5 worm cellular contexts compared by ENCODE assay signal in the genomic region with DNA sequence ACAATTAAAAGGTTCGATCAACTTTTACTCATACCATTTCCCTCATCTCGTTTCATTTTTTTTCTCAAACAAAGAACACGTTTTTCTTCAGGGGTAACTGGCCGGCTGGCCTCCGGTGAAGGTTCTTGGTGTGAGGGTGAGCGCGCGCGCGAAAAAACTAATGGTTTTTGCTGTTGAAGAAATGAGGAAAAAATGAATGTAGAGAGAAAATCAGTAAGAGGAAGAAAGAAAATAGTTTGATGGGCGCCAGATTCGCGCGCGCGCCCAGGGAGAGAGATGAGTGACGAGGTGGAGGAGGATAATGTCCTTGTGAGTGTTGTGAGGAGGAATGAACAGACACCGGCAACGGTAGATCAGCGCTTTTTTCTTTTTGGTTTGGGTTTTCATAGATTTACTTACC.
TF ChIP-seq lines count a peak whose summit lies in the region.

No protein-coding gene starts in this region.

TF ChIP-seq in whole organism, L1 larva, 84 proteins besides CTCF, POLR2A, EP300 and RAD21 (continues in another document):
- TF ChIP-seq hpl-2 (GFP tag; optimal IDR thresholded peaks at IDR 0.05; lab: Kevin White, UChicago) (no peak), snu-23 (GFP tag; optimal IDR thresholded peaks at IDR 0.05; lab: Kevin White, UChicago) (peak; percentile 33), zip-4 (GFP tag; optimal IDR thresholded peaks at IDR 0.05; lab: Kevin White, UChicago) (no peak), grh-1 (GFP tag; IDR thresholded peaks at IDR 0.05; lab: Robert Waterston, UW) (no peak), efl-1 (optimal IDR thresholded peaks at IDR 0.05; lab: Kevin White, UChicago) (no peak), efl-1 (GFP tag; optimal IDR thresholded peaks at IDR 0.05 in 1 of 2; lab: Kevin White, UChicago) (no peak), hlh-4 (tag; optimal IDR thresholded peaks at IDR 0.05; lab: Kevin White, UChicago) (no peak), unc-30 (tag; optimal IDR thresholded peaks at IDR 0.05; lab: Kevin White, UChicago) (no peak), elt-2 (tag; optimal IDR thresholded peaks at IDR 0.05; lab: Kevin White, UChicago) (no peak), xbp-1 (tag; optimal IDR thresholded peaks at IDR 0.05; lab: Kevin White, UChicago) (no peak), C34B4.2 (tag; optimal IDR thresholded peaks at IDR 0.05; lab: Kevin White, UChicago) (no peak), nhr-90 (tag; optimal IDR thresholded peaks at IDR 0.05; lab: Kevin White, UChicago; ENCODE audit: poor library complexity) (no peak), efl-3 (GFP tag; optimal IDR thresholded peaks at IDR 0.05; lab: Kevin White, UChicago) (no peak), lin-35 (GFP tag; optimal IDR thresholded peaks at IDR 0.05; lab: Kevin White, UChicago) (peak in 1 of 2 experiments; percentile 40), ama-1 (optimal IDR thresholded peaks at IDR 0.05; lab: Kevin White, UChicago) (no peak), nhr-47 (tag; optimal IDR thresholded peaks at IDR 0.05; lab: Kevin White, UChicago) (no peak), swsn-7 (tag; optimal IDR thresholded peaks at IDR 0.05; lab: Kevin White, UChicago) (no peak), blmp-1 (tag; optimal IDR thresholded peaks at IDR 0.05; lab: Kevin White, UChicago) (peak; percentile 89)

TF ChIP-seq in whole organism, L2 larva, 48 proteins besides CTCF, POLR2A, EP300 and RAD21:
- TF ChIP-seq egl-27 (tag; optimal IDR thresholded peaks at IDR 0.05; lab: Kevin White, UChicago) (no peak), nhr-25 (tag; optimal IDR thresholded peaks at IDR 0.05; lab: Kevin White, UChicago) (peak; percentile 20)

TF ChIP-seq in whole organism, L3 larva, 47 proteins besides CTCF, POLR2A, EP300 and RAD21:
- no peak for TF ChIP-seq ceh-9 (tag; optimal IDR thresholded peaks at IDR 0.05; lab: Kevin White, UChicago)
- TF ChIP-seq nhr-25 (tag; optimal IDR thresholded peaks at IDR 0.05; lab: Kevin White, UChicago): peak; percentile 81
- TF ChIP-seq nhr-76 (tag; optimal IDR thresholded peaks at IDR 0.05; lab: Kevin White, UChicago): no peak
- no peak for TF ChIP-seq ceh-16 (tag; optimal IDR thresholded peaks at IDR 0.05; lab: Kevin White, UChicago)
- no peak for TF ChIP-seq nfya-1 (tag; optimal IDR thresholded peaks at IDR 0.05; lab: Kevin White, UChicago; ENCODE audit: insufficient read depth)
- no peak for TF ChIP-seq unc-39 (tag; optimal IDR thresholded peaks at IDR 0.05; lab: Kevin White, UChicago)

TF ChIP-seq in whole organism, L4 larva, 104 proteins besides CTCF, POLR2A, EP300 and RAD21:
- TF ChIP-seq rbr-2 (tag; optimal IDR thresholded peaks at IDR 0.05; lab: Kevin White, UChicago): no peak
- TF ChIP-seq ceh-28 (tag; optimal IDR thresholded peaks at IDR 0.05; lab: Kevin White, UChicago): no peak
- no peak for TF ChIP-seq ces-1 (GFP tag; optimal IDR thresholded peaks at IDR 0.05; lab: Kevin White, UChicago)
- peak; percentile 5 for TF ChIP-seq hlh-30 (tag; optimal IDR thresholded peaks at IDR 0.05; lab: Kevin White, UChicago; ENCODE audit: insufficient read depth)
- TF ChIP-seq skn-1 (tag; optimal IDR thresholded peaks at IDR 0.05; lab: Kevin White, UChicago): no peak
- no peak for TF ChIP-seq spr-1 (tag; optimal IDR thresholded peaks at IDR 0.05; lab: Kevin White, UChicago)
- no peak for TF ChIP-seq pqm-1 (tag; optimal IDR thresholded peaks at IDR 0.05; lab: Kevin White, UChicago)
- 0 out of 2 replicates have a peak, but pooled peaks have one; percentile 13 for TF ChIP-seq set-16 (GFP tag; IDR thresholded peaks at IDR 0.05; lab: Robert Waterston, UW)
- no peak for TF ChIP-seq nhr-77 (tag; optimal IDR thresholded peaks at IDR 0.05; lab: Kevin White, UChicago)
- TF ChIP-seq snpc-1.2 (GFP tag; IDR thresholded peaks at IDR 0.05; lab: Robert Waterston, UW): no peak
- no peak for TF ChIP-seq aha-1 (tag; lab: Kevin White, UChicago)
- TF ChIP-seq unc-62 (GFP tag; optimal IDR thresholded peaks at IDR 0.05 in 1 of 2; lab: Kevin White, UChicago): peak in 1 of 2 experiments; percentile 78
- TF ChIP-seq unc-62 (tag; optimal IDR thresholded peaks at IDR 0.05; lab: Kevin White, UChicago): no peak
- no peak for TF ChIP-seq Y48G9A.11 (GFP tag; IDR thresholded peaks at IDR 0.05; lab: Robert Waterston, UW)
- no peak for TF ChIP-seq tra-1 (GFP tag; IDR thresholded peaks at IDR 0.05; lab: Robert Waterston, UW)
- TF ChIP-seq lin-15B (tag; optimal IDR thresholded peaks at IDR 0.05; lab: Kevin White, UChicago): no peak
TF ChIP-seq in whole organism, L4 larva: peak in this region for 3.

TF ChIP-seq in whole organism, young adult, 124 proteins besides CTCF, POLR2A, EP300 and RAD21:
- TF ChIP-seq sdz-38 (tag; optimal IDR thresholded peaks at IDR 0.05; lab: Kevin White, UChicago) (no peak), efl-1 (GFP tag; optimal IDR thresholded peaks at IDR 0.05; lab: Kevin White, UChicago) (peak; percentile 39), ceh-91 (GFP tag; IDR thresholded peaks at IDR 0.05; lab: Robert Waterston, UW) (no peak), nhr-120 (GFP tag; IDR thresholded peaks at IDR 0.05; lab: Robert Waterston, UW) (no peak), athp-1 (tag; optimal IDR thresholded peaks at IDR 0.05; lab: Kevin White, UChicago) (no peak), ztf-28 (GFP tag; IDR thresholded peaks at IDR 0.05; lab: Robert Waterston, UW) (no peak), zfh-2 (GFP tag; conservative IDR thresholded peaks at IDR 0.05; lab: Robert Waterston, UW) (0 out of 2 replicates have a peak, but pooled peaks have one; percentile 14), nfya-1 (tag; optimal IDR thresholded peaks at IDR 0.05; lab: Kevin White, UChicago; ENCODE audit: borderline replicate concordance, insufficient read depth) (no peak), ama-1 (optimal IDR thresholded peaks at IDR 0.05; lab: Kevin White, UChicago) (no peak), ama-1 (GFP tag; optimal IDR thresholded peaks at IDR 0.05; lab: Kevin White, UChicago) (no peak), snpc-4 (GFP tag; optimal IDR thresholded peaks at IDR 0.05; lab: Kevin White, UChicago) (no peak), snpc-4 (tag; optimal IDR thresholded peaks at IDR 0.05; lab: Kevin White, UChicago) (no peak), lin-54 (GFP tag; optimal IDR thresholded peaks at IDR 0.05; lab: Kevin White, UChicago) (no peak), lin-40 (tag; optimal IDR thresholded peaks at IDR 0.05; lab: Kevin White, UChicago) (no peak), tbx-9 (tag; optimal IDR thresholded peaks at IDR 0.05; lab: Kevin White, UChicago; ENCODE audit: borderline replicate concordance) (no peak), lsl-1 (GFP tag; optimal IDR thresholded peaks at IDR 0.05; lab: Kevin White, UChicago) (no peak)
TF ChIP-seq in whole organism, young adult: peak in this region for 2.
